Worm (Caenorhabditis elegans): ENCODE data around the gene txt-5.

ce11 chrV:7830952-7831351 is 6.0 kb downstream of the txt-5 start:
- no peak for TF ChIP-seq dao-5 (tag; optimal IDR thresholded peaks at IDR 0.05)
- no peak for TF ChIP-seq W03F9.2 (tag; optimal IDR thresholded peaks at IDR 0.05)

Measured in whole organism, L4/young adult.